Worm (Caenorhabditis elegans) whole organism, early embryonic: Measurements from ENCODE around the gene F01D5.10.

ENCODE experiments used
- F13C5.2 ChIP-seq: sonication (generic microtip); optimal IDR thresholded peaks from 2 replicates; lab custom pipeline; 2017; ENCODE audit warnings: mild to moderate bottlenecking, missing genetic modification characterization, inconsistent platforms, missing compliant biosample characterization
- ama-1 ChIP-seq: fragments of 150-350 bp; optimal IDR thresholded peaks from 2 replicates; lab custom pipeline; 2014
- ceh-13 ChIP-seq: fragments of 200-800 bp; sonication (Bioruptor generic); optimal IDR thresholded peaks from 2 replicates; lab custom pipeline; 2018; ENCODE audit warnings: mild to moderate bottlenecking, missing genetic modification characterization, missing compliant biosample characterization
- flt-1 ChIP-seq: fragments of 200-800 bp; sonication (Bioruptor generic); IDR thresholded peaks from 2 replicates; pipeline ENCODE4 v1.3.6; 2022; ENCODE audit warnings: missing genetic modification characterization, missing compliant biosample characterization
- hmg-4 ChIP-seq: fragments of 200-800 bp; sonication (Bioruptor generic); optimal IDR thresholded peaks from 2 replicates; lab custom pipeline; 2018; ENCODE audit warnings: mild to moderate bottlenecking, missing genetic modification characterization, missing compliant biosample characterization
- scrt-1 ChIP-seq: fragments of 200-800 bp; sonication (Bioruptor generic); IDR thresholded peaks from 2 replicates; pipeline ENCODE4 v1.3.6; 2022; ENCODE audit warnings: missing genetic modification characterization, missing compliant biosample characterization
- sea-1 ChIP-seq: fragments of 200-800 bp; sonication (Bioruptor generic); conservative IDR thresholded peaks from 2 replicates; pipeline ENCODE4 v1.3.6; 2022; ENCODE audit warnings: missing genetic modification characterization, missing compliant biosample characterization
- tbx-11 ChIP-seq: fragments of 200-800 bp; sonication (Bioruptor generic); IDR thresholded peaks from 2 replicates; pipeline ENCODE4 v1.3.6; 2022; ENCODE audit warnings: missing genetic modification characterization, missing compliant biosample characterization

- no peak for TF ChIP-seq sea-1 (GFP tag; lab: Robert Waterston, UW)
- no peak for TF ChIP-seq tbx-11 (GFP tag; lab: Robert Waterston, UW)
- TF ChIP-seq F13C5.2 (tag; lab: Kevin White, UChicago) = no peak
- no peak for TF ChIP-seq ceh-13 (GFP tag; lab: Kevin White, UChicago)
- TF ChIP-seq hmg-4 (GFP tag; lab: Kevin White, UChicago) = no peak
- no peak for TF ChIP-seq ama-1 (lab: Kevin White, UChicago)
- no peak for TF ChIP-seq scrt-1 (GFP tag; lab: Robert Waterston, UW)
- TF ChIP-seq flt-1 (GFP tag; lab: Robert Waterston, UW) = no peak
These were observed 17.2 kb downstream of the F01D5.10 start for ce11 chrII:14003821-14004430.
